Fruit fly (Drosophila melanogaster) whole organism, embryonic: ENCODE results near the gene Atu.

ENCODE experiments used
- Atf6 ChIP-seq: fragments of 200-800 bp; sonication (Bioruptor generic); IDR thresholded peaks from 2 replicates; pipeline ENCODE4 v1.3.6; 2022; ENCODE audit warnings: missing biosample characterization, missing genetic modification characterization
- B-H1 ChIP-seq: fragments of 200-800 bp; sonication (Bioruptor generic); IDR thresholded peaks from 3 replicates; pipeline ENCODE4 v1.3.6; 2022; ENCODE audit warnings: missing biosample characterization, missing genetic modification characterization
- BEAF-32 ChIP-seq: fragments of 200-800 bp; sonication (Bioruptor generic); optimal IDR thresholded peaks from 3 replicates; lab custom pipeline; 2017; ENCODE audit warnings: missing biosample characterization, missing genetic modification characterization, mild to moderate bottlenecking, moderate library complexity, missing genetic modification reagents
- Blimp-1 ChIP-seq: fragments of 200-800 bp; sonication (Bioruptor generic); optimal IDR thresholded peaks from 3 replicates; lab custom pipeline; 2018; ENCODE audit warnings: missing biosample characterization, missing genetic modification characterization, mild to moderate bottlenecking, moderate library complexity, missing genetic modification reagents
- C15 ChIP-seq: fragments of 200-800 bp; sonication (Bioruptor generic); IDR thresholded peaks from 3 replicates; pipeline ENCODE4 v1.3.6; 2022; ENCODE audit warnings: missing biosample characterization, missing genetic modification characterization
- CG11093 ChIP-seq: fragments of 200-800 bp; sonication (Bioruptor generic); IDR thresholded peaks from 3 replicates; pipeline ENCODE4 v1.3.6; 2022; ENCODE audit warnings: missing biosample characterization, missing genetic modification characterization
- CG11723 ChIP-seq: fragments of 200-800 bp; sonication (Bioruptor generic); optimal IDR thresholded peaks from 2 replicates; lab custom pipeline; 2017; ENCODE audit warnings: missing biosample characterization, mild to moderate bottlenecking, missing genetic modification characterization
- CG18599 ChIP-seq: fragments of 200-800 bp; sonication (Bioruptor generic); optimal IDR thresholded peaks from 3 replicates; lab custom pipeline; 2017; ENCODE audit warnings: missing biosample characterization, missing genetic modification characterization, mild to moderate bottlenecking, moderate library complexity, missing genetic modification reagents
- CG2199 ChIP-seq: fragments of 200-800 bp; sonication (Bioruptor generic); IDR thresholded peaks from 3 replicates; pipeline ENCODE4 v1.3.6; 2022; ENCODE audit warnings: missing biosample characterization, missing genetic modification characterization
- CG3065 ChIP-seq: fragments of 200-800 bp; sonication (Bioruptor generic); optimal IDR thresholded peaks from 2 replicates; lab custom pipeline; 2016; ENCODE audit warnings: missing biosample characterization, missing genetic modification characterization
- CG34376 ChIP-seq: fragments of 200-800 bp; sonication (Bioruptor generic); optimal IDR thresholded peaks from 2 replicates; lab custom pipeline; 2018; ENCODE audit warnings: missing biosample characterization, mild to moderate bottlenecking, missing genetic modification characterization
- CG3995 ChIP-seq: fragments of 200-800 bp; sonication (Bioruptor generic); optimal IDR thresholded peaks from 3 replicates; lab custom pipeline; 2016; ENCODE audit warnings: missing biosample characterization, missing genetic modification characterization
- CG5180 ChIP-seq: fragments of 200-800 bp; sonication (Bioruptor generic); optimal IDR thresholded peaks from 3 replicates; lab custom pipeline; 2017; ENCODE audit warnings: missing biosample characterization, missing genetic modification characterization, mild to moderate bottlenecking, moderate library complexity, missing genetic modification reagents
- CG6254 ChIP-seq: fragments of 200-800 bp; sonication (Bioruptor generic); optimal IDR thresholded peaks from 3 replicates; lab custom pipeline; 2017; ENCODE audit warnings: mild to moderate bottlenecking, missing biosample characterization, missing genetic modification reagents, missing genetic modification characterization
- CG6791 ChIP-seq: fragments of 200-800 bp; sonication (Bioruptor generic); IDR thresholded peaks from 3 replicates; pipeline ENCODE4 v1.3.6; 2022; ENCODE audit warnings: missing biosample characterization, missing genetic modification characterization; ENCODE audit not compliant: partially characterized antibody
- CG9876 ChIP-seq: fragments of 200-800 bp; sonication (Bioruptor generic); optimal IDR thresholded peaks from 2 replicates; lab custom pipeline; 2016; ENCODE audit warnings: missing biosample characterization, missing genetic modification characterization
- CTCF ChIP-seq: fragments of 200-800 bp; sonication (Bioruptor generic); optimal IDR thresholded peaks from 2 replicates; lab custom pipeline; 2017; ENCODE audit warnings: missing biosample characterization, mild to moderate bottlenecking, missing genetic modification characterization, moderate library complexity
- Dbx ChIP-seq: fragments of 200-800 bp; sonication (Bioruptor generic); IDR thresholded peaks from 3 replicates; pipeline ENCODE4 v1.3.6; 2022; ENCODE audit warnings: missing biosample characterization, missing genetic modification characterization
- Dip2 ChIP-seq: fragments of 200-800 bp; sonication (Bioruptor generic); IDR thresholded peaks from 2 replicates; pipeline ENCODE4 v1.3.6; 2022; ENCODE audit warnings: missing biosample characterization, missing genetic modification characterization
- Dp ChIP-seq: fragments of 200-800 bp; sonication (Bioruptor generic); optimal IDR thresholded peaks from 2 replicates; lab custom pipeline; 2018; ENCODE audit warnings: missing biosample characterization, mild to moderate bottlenecking, missing genetic modification characterization, moderate library complexity
- Fer2 ChIP-seq: fragments of 200-800 bp; sonication (Bioruptor generic); optimal IDR thresholded peaks from 2 replicates; lab custom pipeline; 2018; ENCODE audit warnings: missing biosample characterization, mild to moderate bottlenecking, missing genetic modification characterization, moderate library complexity
- H15 ChIP-seq: fragments of 200-800 bp; sonication (Bioruptor generic); IDR thresholded peaks from 3 replicates; pipeline ENCODE4 v1.3.6; 2022; ENCODE audit warnings: missing biosample characterization, missing genetic modification characterization
- HLH4C ChIP-seq: fragments of 200-800 bp; sonication (Bioruptor generic); IDR thresholded peaks from 3 replicates; pipeline ENCODE4 v1.3.6; 2022; ENCODE audit warnings: missing biosample characterization, missing genetic modification characterization; ENCODE audit not compliant: partially characterized antibody
- HLHmδ ChIP-seq: fragments of 200-800 bp; sonication (Bioruptor generic); optimal IDR thresholded peaks from 2 replicates; lab custom pipeline; 2018; ENCODE audit warnings: missing biosample characterization, mild to moderate bottlenecking, missing genetic modification characterization, moderate library complexity
- Lpt ChIP-seq: fragments of >200 bp; optimal IDR thresholded peaks from 2 replicates; lab custom pipeline; 2018; ENCODE audit warnings: missing biosample characterization, missing genetic modification characterization
- MTF-1 ChIP-seq: fragments of 200-800 bp; sonication (Bioruptor generic); optimal IDR thresholded peaks from 2 replicates; lab custom pipeline; 2018; ENCODE audit warnings: missing biosample characterization, mild to moderate bottlenecking, missing genetic modification characterization, borderline replicate concordance
- NK7.1 ChIP-seq: fragments of 200-800 bp; sonication (Bioruptor generic); optimal IDR thresholded peaks from 3 replicates; lab custom pipeline; 2016; ENCODE audit warnings: missing biosample characterization, missing genetic modification characterization
- Oli ChIP-seq: fragments of 200-800 bp; sonication (Bioruptor generic); optimal IDR thresholded peaks from 2 replicates; lab custom pipeline; 2018; ENCODE audit warnings: missing biosample characterization, mild to moderate bottlenecking, missing genetic modification characterization, moderate library complexity
- Sox100B ChIP-seq: fragments of 200-800 bp; sonication (Bioruptor generic); optimal IDR thresholded peaks from 3 replicates; lab custom pipeline; 2018; ENCODE audit warnings: missing biosample characterization, mild to moderate bottlenecking, missing genetic modification characterization
- Sry-δ ChIP-seq: fragments of 200-800 bp; sonication (Bioruptor generic); optimal IDR thresholded peaks from 2 replicates; lab custom pipeline; 2016; ENCODE audit warnings: missing biosample characterization, missing genetic modification characterization
- YL-1 ChIP-seq: fragments of 200-800 bp; sonication (Bioruptor generic); optimal IDR thresholded peaks from 3 replicates; lab custom pipeline; 2017; ENCODE audit warnings: missing biosample characterization, mild to moderate bottlenecking, missing genetic modification characterization
- abd-A ChIP-seq: fragments of 200-800 bp; sonication (Bioruptor generic); optimal IDR thresholded peaks from 3 replicates; lab custom pipeline; 2019; ENCODE audit warnings: missing biosample characterization, mild to moderate bottlenecking, missing genetic modification characterization, moderate library complexity
- ac ChIP-seq: fragments of 200-800 bp; sonication (Bioruptor generic); optimal IDR thresholded peaks from 3 replicates; lab custom pipeline; 2017; ENCODE audit warnings: missing biosample characterization, mild to moderate bottlenecking, missing genetic modification characterization
- ash1 ChIP-seq: fragments of 200-800 bp; sonication (Bioruptor generic); optimal IDR thresholded peaks from 2 replicates; lab custom pipeline; 2018; ENCODE audit warnings: missing biosample characterization, mild to moderate bottlenecking, missing genetic modification characterization
- ato ChIP-seq: fragments of 200-800 bp; sonication (Bioruptor generic); IDR thresholded peaks from 2 replicates; pipeline ENCODE4 v1.3.6; 2022; ENCODE audit warnings: missing biosample characterization, missing genetic modification characterization; ENCODE audit not compliant: partially characterized antibody
- az2 ChIP-seq: fragments of 200-800 bp; sonication (Bioruptor generic); optimal IDR thresholded peaks from 3 replicates; lab custom pipeline; 2016; ENCODE audit warnings: missing biosample characterization, missing genetic modification characterization
- bbx ChIP-seq: fragments of 200-800 bp; sonication (Bioruptor generic); IDR thresholded peaks from 2 replicates; pipeline ENCODE4 v1.3.6; 2022; ENCODE audit warnings: missing biosample characterization, missing genetic modification characterization; ENCODE audit not compliant: partially characterized antibody
- chn ChIP-seq: fragments of 200-800 bp; sonication (Bioruptor generic); optimal IDR thresholded peaks from 2 replicates; lab custom pipeline; 2016; ENCODE audit warnings: missing biosample characterization, missing genetic modification characterization
- da ChIP-seq: fragments of 200-800 bp; sonication (Bioruptor generic); optimal IDR thresholded peaks from 2 replicates; lab custom pipeline; 2016; ENCODE audit warnings: missing biosample characterization, missing genetic modification characterization
- fru ChIP-seq: fragments of >200 bp; optimal IDR thresholded peaks from 2 replicates; lab custom pipeline; 2017
- grn ChIP-seq: fragments of 200-800 bp; sonication (Bioruptor generic); optimal IDR thresholded peaks from 3 replicates; lab custom pipeline; 2017; ENCODE audit warnings: missing biosample characterization, missing genetic modification characterization
- gt ChIP-seq: fragments of 200-800 bp; sonication (Bioruptor generic); IDR thresholded peaks from 2 replicates; pipeline ENCODE4 v1.3.6; 2022; ENCODE audit warnings: missing biosample characterization, missing genetic modification characterization
- h ChIP-seq: fragments of >200 bp; optimal IDR thresholded peaks from 2 replicates; lab custom pipeline; 2017
- hb ChIP-seq: fragments of 200-800 bp; sonication (Bioruptor generic); IDR thresholded peaks from 3 replicates; pipeline ENCODE4 v1.3.6; 2022; ENCODE audit warnings: missing biosample characterization, missing genetic modification characterization; ENCODE audit not compliant: partially characterized antibody
- hbn ChIP-seq: fragments of 200-800 bp; sonication (Bioruptor generic); IDR thresholded peaks from 2 replicates; pipeline ENCODE4 v1.3.6; 2022; ENCODE audit warnings: missing biosample characterization, missing genetic modification characterization; ENCODE audit not compliant: partially characterized antibody
- kah ChIP-seq: fragments of 200-800 bp; sonication (Bioruptor generic); optimal IDR thresholded peaks from 2 replicates; lab custom pipeline; 2018; ENCODE audit warnings: missing biosample characterization, mild to moderate bottlenecking, missing genetic modification characterization
- lov ChIP-seq, 2 experiments: fragments of 200-800 bp in 1 of 2; fragments of >200 bp in 1 of 2; sonication (Bioruptor generic) in 1 of 2; IDR thresholded peaks in 1 of 2; optimal IDR thresholded peaks in 1 of 2; 2 replicates in 1 of 2; 3 replicates in 1 of 2; pipeline versions ENCODE4 v1.3.6 to Lab custom; 2017 to 2022; ENCODE audit warnings: missing biosample characterization in 1 of 2, missing genetic modification characterization in 1 of 2
- mld ChIP-seq: fragments of 200-800 bp; sonication (Bioruptor generic); IDR thresholded peaks from 3 replicates; pipeline ENCODE4 v1.3.6; 2022; ENCODE audit warnings: missing biosample characterization, missing genetic modification characterization; ENCODE audit not compliant: partially characterized antibody
- sisA ChIP-seq: fragments of 200-800 bp; sonication (Bioruptor generic); IDR thresholded peaks from 2 replicates; pipeline ENCODE4 v1.3.6; 2022; ENCODE audit warnings: missing biosample characterization, missing genetic modification characterization
- unpg ChIP-seq: fragments of 200-800 bp; sonication (Bioruptor generic); optimal IDR thresholded peaks from 3 replicates; lab custom pipeline; 2018; ENCODE audit warnings: missing biosample characterization, mild to moderate bottlenecking, missing genetic modification characterization, moderate library complexity

Atu gene

DNA sequence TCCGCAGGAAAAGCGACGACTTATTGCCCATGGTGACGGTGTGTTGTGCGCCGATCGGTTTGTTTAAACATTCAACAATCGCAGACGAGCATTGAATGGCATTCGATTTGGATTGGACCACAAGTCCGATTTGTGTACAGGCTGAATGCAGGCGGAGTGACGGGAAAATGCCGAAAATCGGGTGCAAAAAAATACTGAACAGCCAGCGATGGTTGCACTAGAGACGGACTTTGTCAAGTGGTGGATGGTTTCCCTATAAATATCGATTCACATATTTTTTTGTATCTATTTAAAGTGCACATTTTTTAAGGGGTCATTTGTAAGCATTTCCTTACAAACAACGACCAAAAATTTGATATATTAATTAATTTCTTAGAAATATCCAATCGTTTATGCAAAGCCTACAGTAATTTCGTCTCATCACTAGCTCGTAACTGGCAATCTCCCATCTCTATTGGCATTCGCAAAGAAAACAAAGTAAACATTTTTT is 41.6 kb downstream of the Atu start, which contains the start of the genes elm and MED27 (continued):
- no peak for TF ChIP-seq Dip2 (GFP tag; lab: Robert Waterston, UW)
- peak; percentile 88 for TF ChIP-seq HLH4C (GFP tag; lab: Robert Waterston, UW)
- TF ChIP-seq h (lab: Kevin White, UChicago), result no peak
- TF ChIP-seq NK7.1, result peak; percentile 71
- TF ChIP-seq CG18599 (GFP tag; lab: Kevin White, UChicago), result peak; percentile 92
- peak; percentile 96 for TF ChIP-seq Dbx (GFP tag; lab: Robert Waterston, UW)
- peak; percentile 93 for TF ChIP-seq H15 (GFP tag; lab: Robert Waterston, UW)
- TF ChIP-seq da (GFP tag; lab: Kevin White, UChicago), result peak; percentile 78
- TF ChIP-seq ato (GFP tag; lab: Robert Waterston, UW), result peak; percentile 47; the same call in 1 of the 2 replicates
- TF ChIP-seq hb, result peak; percentile 90
- TF ChIP-seq bbx (GFP tag; lab: Robert Waterston, UW), result peak; percentile 84
- TF ChIP-seq YL-1, result peak; percentile 76
- peak; percentile 68 for TF ChIP-seq MTF-1 (GFP tag; lab: Kevin White, UChicago)
- TF ChIP-seq C15 (GFP tag; lab: Robert Waterston, UW), result peak; percentile 81; the same call in 2 of the 3 replicates
- TF ChIP-seq az2 (GFP tag; lab: Kevin White, UChicago), result peak; percentile 96
- TF ChIP-seq kah (GFP tag; lab: Kevin White, UChicago), result no peak
- peak; percentile 25 for TF ChIP-seq grn (GFP tag; lab: Kevin White, UChicago)
- peak; percentile 25 for TF ChIP-seq Dp (GFP tag; lab: Kevin White, UChicago)
- peak; percentile 85 for TF ChIP-seq gt (GFP tag; lab: Robert Waterston, UW)
- TF ChIP-seq CG3065 (GFP tag; lab: Kevin White, UChicago), result peak; percentile 78
- TF ChIP-seq CG5180, result no peak
- TF ChIP-seq Oli (tag; lab: Kevin White, UChicago), result peak; percentile 86
- peak; percentile 81 for TF ChIP-seq CG11723 (GFP tag; lab: Kevin White, UChicago)
- peak; percentile 90 for TF ChIP-seq unpg (GFP tag; lab: Kevin White, UChicago)
- TF ChIP-seq CG11093, result peak; percentile 91
- peak; percentile 94 for TF ChIP-seq HLHmδ
- TF ChIP-seq CG3995, result peak; percentile 66
- no peak for TF ChIP-seq fru
- TF ChIP-seq CG6791 (GFP tag; lab: Robert Waterston, UW), result peak; percentile 85
- peak; percentile 95 for TF ChIP-seq chn (GFP tag; lab: Kevin White, UChicago)
- peak; percentile 72 for TF ChIP-seq mld (GFP tag; lab: Robert Waterston, UW)
- peak; percentile 92 for TF ChIP-seq hbn (GFP tag; lab: Robert Waterston, UW)
- TF ChIP-seq lov (optimal IDR thresholded peaks at IDR 0.05; lab: Kevin White, UChicago), result no peak
- TF ChIP-seq lov (GFP tag; IDR thresholded peaks at IDR 0.05; lab: Robert Waterston, UW), result peak; percentile 68; the same call in 2 of the 3 replicates
- TF ChIP-seq Blimp-1 (GFP tag; lab: Kevin White, UChicago), result peak; percentile 86
- no peak for TF ChIP-seq Lpt (GFP tag; lab: Kevin White, UChicago)
- no peak for TF ChIP-seq abd-A (tag; lab: Kevin White, UChicago)
- peak; percentile 87 for TF ChIP-seq Atf6 (GFP tag; lab: Robert Waterston, UW)
- TF ChIP-seq ash1 (GFP tag; lab: Kevin White, UChicago), result peak; percentile 35
- peak; percentile 91 for TF ChIP-seq B-H1 (GFP tag; lab: Robert Waterston, UW)
- TF ChIP-seq Sox100B (GFP tag; lab: Kevin White, UChicago), result peak; percentile 77
- 0 out of 3 replicates have a peak, but pooled peaks have one; percentile 67 for TF ChIP-seq CG2199 (GFP tag; lab: Robert Waterston, UW)
- TF ChIP-seq ac (GFP tag; lab: Kevin White, UChicago), result no peak
- TF ChIP-seq CG6254 (GFP tag; lab: Kevin White, UChicago), result peak; percentile 53
- TF ChIP-seq CG34376 (GFP tag; lab: Kevin White, UChicago), result peak; percentile 83
- peak; percentile 90 for TF ChIP-seq Fer2 (tag; lab: Kevin White, UChicago)
- TF ChIP-seq sisA (GFP tag; lab: Robert Waterston, UW), result peak; percentile 97
- TF ChIP-seq BEAF-32 (GFP tag; lab: Kevin White, UChicago), result peak; percentile 99
- peak; percentile 80 for TF ChIP-seq CG9876 (GFP tag; lab: Kevin White, UChicago)
- no peak for TF ChIP-seq CTCF (GFP tag; lab: Kevin White, UChicago)
- peak; percentile 99 for TF ChIP-seq Sry-δ (GFP tag; lab: Kevin White, UChicago)
